Worm (Caenorhabditis elegans) whole organism, young adult: ENCODE measurements around the gene Y46H3C.5.

Experiments used
- B0261.1 ChIP-seq: sonication (generic microtip); optimal IDR thresholded peaks from 2 replicates; lab custom pipeline; 2016; ENCODE audit warnings: mild to moderate bottlenecking, missing genetic modification characterization, moderate library complexity, missing compliant biosample characterization
- F23B12.7 ChIP-seq: sonication (generic microtip); optimal IDR thresholded peaks from 2 replicates; lab custom pipeline; 2017; ENCODE audit warnings: missing genetic modification characterization, mild to moderate bottlenecking, missing compliant biosample characterization, antibody characterized with exemption, moderate library complexity; ENCODE audit not compliant: insufficient read depth
- F37B4.10 ChIP-seq: fragments of 200-800 bp; sonication (Bioruptor generic); IDR thresholded peaks from 2 replicates; pipeline ENCODE4 v1.3.6; 2022; ENCODE audit warnings: missing genetic modification characterization, missing compliant biosample characterization
- F39B2.1 ChIP-seq: fragments of 200-800 bp; sonication (Bioruptor generic); IDR thresholded peaks from 2 replicates; pipeline ENCODE4 v1.3.6; 2022; ENCODE audit warnings: missing genetic modification reagents, missing genetic modification characterization, missing compliant biosample characterization
- F49E8.2 ChIP-seq: sonication (generic microtip); optimal IDR thresholded peaks from 3 replicates; lab custom pipeline; 2017; ENCODE audit warnings: missing genetic modification characterization, mild to moderate bottlenecking, missing compliant biosample characterization, antibody characterized with exemption, moderate library complexity; ENCODE audit not compliant: insufficient read depth
- F55B11.4 ChIP-seq: sonication (generic microtip); optimal IDR thresholded peaks from 2 replicates; lab custom pipeline; 2016; ENCODE audit warnings: missing compliant biosample characterization, missing genetic modification characterization, borderline replicate concordance; ENCODE audit not compliant: insufficient read depth
- T26A5.8 ChIP-seq: sonication (generic microtip); optimal IDR thresholded peaks from 2 replicates; lab custom pipeline; 2016; ENCODE audit warnings: missing genetic modification characterization, missing compliant biosample characterization
- Y56A3A.18 ChIP-seq: fragments of 200-800 bp; sonication (Bioruptor generic); IDR thresholded peaks from 2 replicates; pipeline ENCODE4 v1.3.6; 2022; ENCODE audit warnings: missing genetic modification reagents, missing genetic modification characterization, missing compliant biosample characterization
- Y67H2A.10 ChIP-seq: fragments of 200-800 bp; sonication (Bioruptor generic); conservative IDR thresholded peaks from 2 replicates; pipeline ENCODE4 v1.3.6; 2022; ENCODE audit warnings: missing genetic modification reagents, missing genetic modification characterization, missing compliant biosample characterization
- Y79H2A.3 ChIP-seq: fragments of 200-800 bp; sonication (Bioruptor generic); conservative IDR thresholded peaks from 2 replicates; pipeline ENCODE4 v1.3.6; 2022; ENCODE audit warnings: missing genetic modification reagents, missing genetic modification characterization, missing compliant biosample characterization
- Y95B8A.8 ChIP-seq: fragments of 200-800 bp; sonication (Bioruptor generic); IDR thresholded peaks from 2 replicates; pipeline ENCODE4 v1.3.6; 2022; ENCODE audit warnings: missing genetic modification reagents, missing genetic modification characterization, missing compliant biosample characterization
- ama-1 ChIP-seq, 3 experiments: fragments of 150-350 bp in 1 of 3; sonication (generic microtip) in 2 of 3; optimal IDR thresholded peaks; 2 replicates each; lab custom pipeline; 2014 to 2018; ENCODE audit warnings: missing biosample characterization in 2 of 3, missing genetic modification characterization in 2 of 3, missing genetic modification reagents in 2 of 3
- aptf-2 ChIP-seq: fragments of 200-800 bp; sonication (Bioruptor generic); conservative IDR thresholded peaks from 2 replicates; pipeline ENCODE4 v1.3.6; 2022; ENCODE audit warnings: missing genetic modification reagents, missing genetic modification characterization, missing compliant biosample characterization
- aptf-3 ChIP-seq: fragments of 200-800 bp; sonication (Bioruptor generic); IDR thresholded peaks from 2 replicates; pipeline ENCODE4 v1.3.6; 2022; ENCODE audit warnings: missing genetic modification characterization, missing compliant biosample characterization
- atf-7 ChIP-seq: sonication (generic microtip); optimal IDR thresholded peaks from 2 replicates; lab custom pipeline; 2017; ENCODE audit warnings: mild to moderate bottlenecking, missing genetic modification characterization, missing compliant biosample characterization
- athp-1 ChIP-seq: sonication (generic microtip); optimal IDR thresholded peaks from 2 replicates; lab custom pipeline; 2017; ENCODE audit warnings: mild to moderate bottlenecking, missing genetic modification characterization, missing compliant biosample characterization
- attf-6 ChIP-seq: fragments of 200-800 bp; sonication (Bioruptor generic); IDR thresholded peaks from 2 replicates; pipeline ENCODE4 v1.3.6; 2022; ENCODE audit warnings: missing genetic modification reagents, missing genetic modification characterization, missing compliant biosample characterization
- ccch-3 ChIP-seq: fragments of 200-800 bp; sonication (Bioruptor generic); optimal IDR thresholded peaks from 2 replicates; lab custom pipeline; 2018; ENCODE audit warnings: mild to moderate bottlenecking, missing genetic modification characterization, missing compliant biosample characterization
- cebp-1 ChIP-seq, 2 experiments: fragments of 200-800 bp in 1 of 2; sonication (Bioruptor generic) in 1 of 2; sonication (generic microtip) in 1 of 2; IDR thresholded peaks in 1 of 2; optimal IDR thresholded peaks in 1 of 2; 2 replicates each; pipeline versions ENCODE4 v1.3.6 to Lab custom; 2017 to 2022; ENCODE audit warnings: missing compliant biosample characterization in 2 of 2, missing genetic modification characterization in 2 of 2, mild to moderate bottlenecking in 1 of 2, missing genetic modification reagents in 1 of 2, moderate library complexity in 1 of 2
- ceh-40 ChIP-seq: fragments of 200-800 bp; sonication (Bioruptor generic); IDR thresholded peaks from 2 replicates; pipeline ENCODE4 v1.3.6; 2022; ENCODE audit warnings: missing genetic modification characterization, missing compliant biosample characterization
- ceh-58 ChIP-seq: fragments of 200-800 bp; sonication (Bioruptor generic); IDR thresholded peaks from 2 replicates; pipeline ENCODE4 v1.3.6; 2022; ENCODE audit warnings: missing genetic modification characterization, missing compliant biosample characterization
- chd-7 ChIP-seq: sonication (generic microtip); optimal IDR thresholded peaks from 2 replicates; lab custom pipeline; 2016; ENCODE audit warnings: mild to moderate bottlenecking, missing genetic modification characterization, moderate library complexity, missing compliant biosample characterization
- dox-1 ChIP-seq: fragments of 200-800 bp; sonication (Bioruptor generic); IDR thresholded peaks from 2 replicates; pipeline ENCODE4 v1.3.6; 2022; ENCODE audit warnings: missing genetic modification reagents, missing genetic modification characterization, missing compliant biosample characterization
- dpl-1 ChIP-seq: fragments of 150-350 bp; optimal IDR thresholded peaks from 2 replicates; lab custom pipeline; 2014; ENCODE audit warnings: missing biosample characterization, missing genetic modification reagents, missing genetic modification characterization
- efl-1 ChIP-seq: fragments of 150-350 bp; optimal IDR thresholded peaks from 2 replicates; lab custom pipeline; 2014; ENCODE audit warnings: missing biosample characterization, missing genetic modification reagents, missing genetic modification characterization
- egl-44 ChIP-seq: fragments of 200-800 bp; sonication (Bioruptor generic); IDR thresholded peaks from 2 replicates; pipeline ENCODE4 v1.3.6; 2022; ENCODE audit warnings: missing genetic modification reagents, missing genetic modification characterization, missing compliant biosample characterization
- ets-4 ChIP-seq: fragments of 200-800 bp; sonication (Bioruptor generic); optimal IDR thresholded peaks from 2 replicates; lab custom pipeline; 2018; ENCODE audit warnings: mild to moderate bottlenecking, missing genetic modification characterization, missing compliant biosample characterization
- hmg-1.2 ChIP-seq: fragments of 200-800 bp; sonication (Bioruptor generic); IDR thresholded peaks from 2 replicates; pipeline ENCODE4 v1.3.6; 2022; ENCODE audit warnings: missing genetic modification reagents, missing genetic modification characterization, missing compliant biosample characterization
- let-607 ChIP-seq, 2 experiments: fragments of 200-800 bp in 1 of 2; sonication (Bioruptor generic) in 1 of 2; sonication (generic microtip) in 1 of 2; optimal IDR thresholded peaks; 2 replicates each; lab custom pipeline; 2016 to 2018; ENCODE audit warnings: mild to moderate bottlenecking in 2 of 2, missing compliant biosample characterization in 2 of 2, missing genetic modification characterization in 2 of 2, moderate library complexity in 2 of 2, missing genotype in 1 of 2
- lin-54 ChIP-seq: fragments of 200-800 bp; sonication (Bioruptor generic); optimal IDR thresholded peaks from 2 replicates; lab custom pipeline; 2018; ENCODE audit warnings: mild to moderate bottlenecking, missing genetic modification characterization, missing compliant biosample characterization
- mcd-1 ChIP-seq: fragments of 200-800 bp; sonication (Bioruptor generic); IDR thresholded peaks from 2 replicates; pipeline ENCODE4 v1.3.6; 2022; ENCODE audit warnings: missing genetic modification reagents, missing genetic modification characterization, missing compliant biosample characterization
- mxl-1 ChIP-seq: sonication (generic microtip); optimal IDR thresholded peaks from 2 replicates; lab custom pipeline; 2016; ENCODE audit warnings: missing genetic modification characterization, missing compliant biosample characterization
- nhr-27 ChIP-seq: fragments of 200-800 bp; sonication (Bioruptor generic); optimal IDR thresholded peaks from 2 replicates; lab custom pipeline; 2018; ENCODE audit warnings: mild to moderate bottlenecking, missing genetic modification characterization, moderate library complexity, missing compliant biosample characterization
- pbrm-1 ChIP-seq: fragments of 200-800 bp; sonication (Bioruptor generic); IDR thresholded peaks from 2 replicates; pipeline ENCODE4 v1.3.6; 2022; ENCODE audit warnings: missing genetic modification reagents, missing genetic modification characterization, missing compliant biosample characterization
- rcor-1 ChIP-seq: fragments of 200-800 bp; sonication (Bioruptor generic); IDR thresholded peaks from 2 replicates; pipeline ENCODE4 v1.3.6; 2022; ENCODE audit warnings: missing genetic modification reagents, missing genetic modification characterization, missing compliant biosample characterization
- sdz-38 ChIP-seq: sonication (generic microtip); optimal IDR thresholded peaks from 2 replicates; lab custom pipeline; 2016; ENCODE audit warnings: missing genotype, missing genetic modification characterization, missing compliant biosample characterization
- snpc-1.1 ChIP-seq: sonication (generic microtip); optimal IDR thresholded peaks from 2 replicates; lab custom pipeline; 2017; ENCODE audit warnings: missing genetic modification characterization, mild to moderate bottlenecking, missing compliant biosample characterization, antibody characterized with exemption, moderate library complexity, missing genotype, missing genetic modification reagents; ENCODE audit not compliant: insufficient read depth
- tbx-9 ChIP-seq: sonication (generic microtip); optimal IDR thresholded peaks from 2 replicates; lab custom pipeline; 2016; ENCODE audit warnings: borderline replicate concordance, missing genetic modification characterization, inconsistent platforms, missing compliant biosample characterization
- zim-3 ChIP-seq: sonication (generic microtip); optimal IDR thresholded peaks from 2 replicates; lab custom pipeline; 2017; ENCODE audit warnings: mild to moderate bottlenecking, missing genetic modification characterization, moderate library complexity, missing compliant biosample characterization
- ztf-26 ChIP-seq: sonication (generic microtip); optimal IDR thresholded peaks from 2 replicates; lab custom pipeline; 2017; ENCODE audit warnings: missing genetic modification characterization, missing compliant biosample characterization
- ztf-6 ChIP-seq: fragments of 200-800 bp; sonication (Bioruptor generic); IDR thresholded peaks from 2 replicates; pipeline ENCODE4 v1.3.6; 2022; ENCODE audit warnings: missing genetic modification reagents, missing genetic modification characterization, missing compliant biosample characterization

Y46H3C.5 gene

DNA sequence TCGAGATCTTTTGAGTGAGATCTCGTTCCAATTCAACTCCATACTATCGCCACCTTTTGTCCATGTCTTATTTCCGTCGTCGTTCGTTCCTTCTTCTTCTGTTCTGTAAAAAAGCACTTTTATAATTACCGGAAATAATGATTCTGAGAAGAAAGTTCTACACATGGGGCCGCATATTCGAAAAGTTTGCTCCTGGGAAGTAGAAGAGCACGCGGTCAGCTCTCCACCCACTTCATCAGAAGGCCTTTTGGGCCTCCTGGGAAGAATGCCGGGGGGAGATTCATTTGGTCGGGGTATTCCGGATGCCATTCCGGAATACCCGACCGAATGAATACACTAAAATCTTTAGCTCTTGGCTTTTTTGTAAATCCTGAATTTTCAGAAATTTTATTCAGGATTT is at the start of gene Y46H3C.5:
Gene Y46H3C.5 (minus strand): TSS at position 2 of the 400 bp plus-strand sequence.
- TF ChIP-seq aptf-2 (peak; percentile 80), aptf-3 (0 out of 2 replicates have a peak, but pooled peaks have one; percentile 63)

DNA sequence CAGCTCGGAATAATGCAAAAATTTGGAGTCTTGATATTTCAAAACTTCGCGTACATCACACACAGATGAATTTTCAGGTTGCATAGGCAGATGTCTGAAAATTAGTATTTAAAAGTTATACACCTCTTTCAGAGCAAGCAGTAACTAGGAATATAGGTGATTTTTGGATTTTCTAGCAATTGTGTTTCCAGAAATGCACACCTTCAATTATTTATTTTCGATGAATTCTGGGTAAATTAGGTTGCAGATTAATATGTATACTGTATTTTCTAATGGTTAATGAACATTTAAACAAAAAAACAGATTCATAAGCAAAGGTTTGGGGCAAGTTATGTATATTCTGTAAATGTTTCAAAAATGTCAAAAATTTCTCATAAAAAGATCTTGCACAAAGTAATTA is 48.8 kb upstream of the Y46H3C.5 start, which contains the start of gene srab-25:
Gene srab-25 (minus strand): TSS at position 101 of the 400 bp plus-strand sequence.
- TF ChIP-seq F23B12.7 (tag; lab: Kevin White, UChicago), result no peak
- TF ChIP-seq zim-3 (tag; lab: Kevin White, UChicago), result no peak
- no peak for TF ChIP-seq lin-54 (GFP tag; lab: Kevin White, UChicago)
- no peak for TF ChIP-seq F37B4.10 (GFP tag; lab: Robert Waterston, UW)
- no peak for TF ChIP-seq chd-7 (tag; lab: Kevin White, UChicago)
- no peak for TF ChIP-seq Y95B8A.8 (GFP tag; lab: Robert Waterston, UW)
- TF ChIP-seq pbrm-1 (GFP tag; lab: Robert Waterston, UW), result no peak
- TF ChIP-seq Y56A3A.18 (GFP tag; lab: Robert Waterston, UW), result no peak
- TF ChIP-seq B0261.1 (tag; lab: Kevin White, UChicago), result no peak
- TF ChIP-seq ets-4 (GFP tag; lab: Kevin White, UChicago), result no peak
- no peak for TF ChIP-seq ceh-58 (GFP tag; lab: Robert Waterston, UW)
- no peak for TF ChIP-seq mxl-1 (tag; lab: Kevin White, UChicago)

DNA sequence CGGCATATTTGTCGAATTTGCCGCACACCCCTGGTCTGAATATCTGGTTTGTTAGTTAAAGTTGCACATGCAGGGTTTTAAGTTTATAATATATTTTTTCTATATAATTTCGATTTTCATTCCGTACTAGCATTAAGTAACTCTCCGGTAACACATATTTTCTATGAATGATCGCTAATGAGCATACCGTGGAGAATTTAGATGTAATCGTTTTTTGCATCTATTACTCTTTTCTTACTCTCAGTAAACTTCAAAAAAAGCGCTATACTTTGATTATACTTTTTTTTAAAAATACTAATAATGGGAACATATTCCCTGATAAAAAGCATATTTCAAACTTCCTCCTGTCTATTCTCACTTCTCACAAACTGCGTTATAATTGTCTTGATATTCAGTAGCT is 42.3 kb upstream of the Y46H3C.5 start, which contains the start of gene str-160:
Gene str-160 (plus strand): TSS at position 301 of the 400 bp plus-strand sequence.
- TF ChIP-seq rcor-1 (GFP tag; lab: Robert Waterston, UW) (no peak), T26A5.8 (tag; lab: Kevin White, UChicago) (no peak), athp-1 (tag; lab: Kevin White, UChicago) (no peak), F39B2.1 (no peak), let-607 (tag; optimal IDR thresholded peaks at IDR 0.05; lab: Kevin White, UChicago) (no peak), mcd-1 (no peak), Y95B8A.8 (GFP tag; lab: Robert Waterston, UW) (no peak), Y67H2A.10 (GFP tag; lab: Robert Waterston, UW) (no peak), nhr-27 (tag; lab: Kevin White, UChicago) (no peak), dox-1 (GFP tag; lab: Robert Waterston, UW) (no peak), F55B11.4 (tag; lab: Kevin White, UChicago) (no peak), F49E8.2 (no peak), pbrm-1 (GFP tag; lab: Robert Waterston, UW) (no peak), sdz-38 (tag; lab: Kevin White, UChicago) (no peak), Y79H2A.3 (GFP tag; lab: Robert Waterston, UW) (no peak), snpc-1.1 (no peak), ceh-40 (GFP tag; lab: Robert Waterston, UW) (no peak), dpl-1 (no peak), hmg-1.2 (GFP tag; lab: Robert Waterston, UW) (no peak)

DNA sequence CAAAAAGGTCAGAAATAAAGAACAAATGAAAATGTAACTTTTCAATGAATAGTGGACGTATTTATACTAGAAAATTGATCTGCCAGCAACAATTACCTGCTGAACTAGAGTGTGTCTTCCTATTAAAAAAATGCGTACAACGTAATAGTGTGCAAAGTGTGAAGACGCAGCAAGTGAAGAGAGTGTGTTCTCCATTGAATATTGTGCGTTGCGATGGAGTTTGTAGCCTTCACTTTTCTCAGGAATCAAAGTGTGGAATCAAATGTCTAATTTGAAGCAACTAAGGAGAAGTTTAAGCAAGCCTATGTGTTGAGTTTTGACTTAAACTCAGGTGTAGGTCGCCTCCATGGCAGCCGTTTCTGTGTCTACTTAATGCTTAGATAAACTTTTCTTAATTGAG is 39.6 kb upstream of the Y46H3C.5 start, which contains the start of gene gst-21:
Gene gst-21 (minus strand): TSS at position 101 of the 400 bp plus-strand sequence.
- no peak for TF ChIP-seq egl-44 (GFP tag; lab: Robert Waterston, UW)
- TF ChIP-seq, all 124 proteins: peak for 0

DNA sequence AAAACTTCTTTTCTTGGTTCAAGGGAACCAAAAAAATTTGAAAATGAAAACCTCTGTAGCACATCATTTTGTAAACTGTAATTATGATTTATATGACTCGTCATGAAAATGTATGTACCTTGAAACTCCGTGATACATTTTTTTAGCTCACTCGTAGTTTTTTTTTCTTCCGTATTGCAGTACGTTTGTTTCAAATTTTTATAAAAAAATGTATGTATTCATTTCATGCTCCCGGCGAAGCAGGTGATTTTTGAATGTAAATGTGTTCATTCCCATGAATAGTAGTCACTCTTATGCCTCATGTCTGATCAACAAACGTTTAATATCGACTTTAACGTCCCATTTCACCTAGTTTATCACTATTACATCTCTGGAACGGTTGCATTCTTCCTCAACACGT is 33.1 kb upstream of the Y46H3C.5 start, which contains the start of gene sri-27:
Gene sri-27 (plus strand): TSS at position 301 of the 400 bp plus-strand sequence.
- no peak for TF ChIP-seq cebp-1 (GFP tag; IDR thresholded peaks at IDR 0.05; lab: Robert Waterston, UW)
- no peak for TF ChIP-seq cebp-1 (tag; optimal IDR thresholded peaks at IDR 0.05; lab: Kevin White, UChicago)
- TF ChIP-seq attf-6, result no peak
- TF ChIP-seq ama-1 (optimal IDR thresholded peaks at IDR 0.05; lab: Kevin White, UChicago), result no peak
- TF ChIP-seq ama-1 (GFP tag; optimal IDR thresholded peaks at IDR 0.05; lab: Kevin White, UChicago), result no peak
- TF ChIP-seq ztf-6, result no peak
- TF ChIP-seq tbx-9, result no peak
- TF ChIP-seq ccch-3 (GFP tag; lab: Kevin White, UChicago), result no peak
- no peak for TF ChIP-seq ztf-26 (tag; lab: Kevin White, UChicago)
- no peak for TF ChIP-seq atf-7 (tag; lab: Kevin White, UChicago)
- TF ChIP-seq F49E8.2, result no peak
- no peak for TF ChIP-seq efl-1
